Worm (Caenorhabditis elegans) whole organism, L1 larva: ENCODE data around the gene npp-10.

Source experiments
- egl-13 ChIP-seq: sonication (generic microtip); optimal IDR thresholded peaks from 2 replicates; lab custom pipeline; 2016; ENCODE audit warnings: missing genotype, missing genetic modification reagents, missing genetic modification characterization, missing compliant biosample characterization
- skn-1 ChIP-seq: fragments of 150-350 bp; optimal IDR thresholded peaks from 2 replicates; lab custom pipeline; 2014; ENCODE audit warnings: missing biosample characterization, missing genetic modification characterization
- snpc-4 ChIP-seq: fragments of 150-350 bp; optimal IDR thresholded peaks from 2 replicates; lab custom pipeline; 2014; ENCODE audit warnings: missing biosample characterization, missing genetic modification characterization
- unc-130 ChIP-seq: fragments of 150-350 bp; optimal IDR thresholded peaks from 2 replicates; lab custom pipeline; 2017; ENCODE audit warnings: missing biosample characterization, missing genetic modification characterization, inconsistent platforms

DNA sequence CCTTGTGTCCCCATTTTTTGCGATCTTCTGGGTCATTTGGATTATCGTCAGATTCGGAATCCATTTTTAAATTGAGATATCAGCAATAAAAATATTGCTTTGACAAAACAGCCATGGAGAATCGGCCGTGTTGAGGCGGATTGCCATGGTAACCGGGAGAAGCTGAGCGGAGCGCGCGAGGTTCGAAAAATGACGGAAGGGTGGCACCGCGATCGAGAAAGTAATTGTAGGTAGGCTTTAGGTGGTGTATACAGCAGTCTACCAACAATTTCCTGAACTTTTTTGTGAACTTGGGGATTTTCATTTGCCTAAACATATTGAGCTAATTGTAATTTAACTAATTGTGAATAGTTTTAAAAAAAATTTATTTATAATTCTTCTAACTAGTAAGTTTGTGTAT, 20.0 kb upstream of the npp-10 start, which contains the start of gene ift-139:
- TF ChIP-seq egl-13 (no peak), unc-130 (no peak), skn-1 (tag; lab: Kevin White, UChicago) (no peak), snpc-4 (tag; lab: Kevin White, UChicago) (no peak)
